Worm (Caenorhabditis elegans) whole organism, L4 larva: ENCODE results near the gene F16G10.2.

Experiments
- F37D6.2 ChIP-seq: sonication (generic microtip); optimal IDR thresholded peaks from 2 replicates; lab custom pipeline; 2016; ENCODE audit warnings: mild to moderate bottlenecking, missing genetic modification characterization, missing compliant biosample characterization
- R02D3.7 ChIP-seq: fragments of 150-350 bp; sonication (generic microtip); optimal IDR thresholded peaks from 3 replicates; lab custom pipeline; 2014; ENCODE audit warnings: missing biosample characterization, missing genetic modification characterization
- T20F7.1 ChIP-seq: fragments of 200-800 bp; sonication (Bioruptor generic); optimal IDR thresholded peaks from 2 replicates; lab custom pipeline; 2018; ENCODE audit warnings: mild to moderate bottlenecking, missing genetic modification characterization, missing compliant biosample characterization
- Y48G9A.11 ChIP-seq: fragments of 200-800 bp; sonication (Bioruptor generic); IDR thresholded peaks from 2 replicates; pipeline ENCODE4 v1.3.6; 2022; ENCODE audit warnings: missing genetic modification reagents, missing genetic modification characterization, missing compliant biosample characterization
- ZK546.5 ChIP-seq, 2 experiments: sonication (generic microtip); optimal IDR thresholded peaks; 2 replicates each; lab custom pipeline; 2017; ENCODE audit warnings: missing biosample characterization in 2 of 2, missing genetic modification characterization in 2 of 2
- aha-1 ChIP-seq: fragments of 150-350 bp; peaks from one replicate; lab custom pipeline; 2014; ENCODE audit warnings: missing biosample characterization, missing genetic modification characterization
- aly-2 ChIP-seq: sonication (generic microtip); optimal IDR thresholded peaks from 2 replicates; lab custom pipeline; 2018; ENCODE audit warnings: missing biosample characterization, missing genetic modification characterization
- arid-1 ChIP-seq: fragments of 200-800 bp; sonication (Bioruptor generic); conservative IDR thresholded peaks from 2 replicates; pipeline ENCODE4 v1.3.6; 2022; ENCODE audit warnings: missing genetic modification reagents, missing genetic modification characterization, missing compliant biosample characterization
- cey-2 ChIP-seq: sonication (generic microtip); optimal IDR thresholded peaks from 3 replicates; lab custom pipeline; 2017; ENCODE audit warnings: missing genetic modification characterization, mild to moderate bottlenecking, missing compliant biosample characterization, antibody characterized with exemption, borderline replicate concordance; ENCODE audit not compliant: insufficient read depth
- daf-16 ChIP-seq, 3 experiments: sonication (generic microtip); optimal IDR thresholded peaks; 2 replicates each; lab custom pipeline; 2016 to 2017; ENCODE audit warnings: missing genetic modification characterization in 3 of 3, missing genetic modification reagents in 3 of 3, mild to moderate bottlenecking in 2 of 3, missing compliant biosample characterization in 2 of 3, missing biosample characterization in 1 of 3, moderate library complexity in 1 of 3
- daf-19 ChIP-seq: fragments of 200-800 bp; sonication (Bioruptor generic); conservative IDR thresholded peaks from 2 replicates; pipeline ENCODE4 v1.3.6; 2022; ENCODE audit warnings: missing genetic modification characterization, missing compliant biosample characterization
- dmd-6 ChIP-seq: fragments of 200-800 bp; sonication (Bioruptor generic); IDR thresholded peaks from 2 replicates; pipeline ENCODE4 v1.3.6; 2022; ENCODE audit warnings: missing genetic modification reagents, missing genetic modification characterization, missing compliant biosample characterization
- dmd-8 ChIP-seq: fragments of 200-800 bp; sonication (Bioruptor generic); IDR thresholded peaks from 2 replicates; pipeline ENCODE4 v1.3.6; 2022; ENCODE audit warnings: missing genetic modification characterization, missing compliant biosample characterization
- dpl-1 ChIP-seq: fragments of 150-350 bp; optimal IDR thresholded peaks from 2 replicates; lab custom pipeline; 2014; ENCODE audit warnings: missing biosample characterization, missing genetic modification reagents, missing genetic modification characterization
- duxl-1 ChIP-seq: sonication (generic microtip); optimal IDR thresholded peaks from 2 replicates; lab custom pipeline; 2016; ENCODE audit warnings: mild to moderate bottlenecking, missing genetic modification characterization, moderate library complexity, missing compliant biosample characterization; ENCODE audit not compliant: poor library complexity
- egl-27 ChIP-seq: sonication (generic microtip); optimal IDR thresholded peaks from 3 replicates; lab custom pipeline; 2017; ENCODE audit warnings: missing biosample characterization, missing genetic modification reagents, missing genetic modification characterization
- egl-43 ChIP-seq: fragments of 200-800 bp; sonication (Bioruptor generic); IDR thresholded peaks from 2 replicates; pipeline ENCODE4 v1.3.6; 2022; ENCODE audit warnings: missing genetic modification reagents, missing genetic modification characterization, missing compliant biosample characterization
- fos-1 ChIP-seq: fragments of 150-350 bp; optimal IDR thresholded peaks from 2 replicates; lab custom pipeline; 2014; ENCODE audit warnings: missing biosample characterization, missing genetic modification characterization
- hlh-11 ChIP-seq: fragments of 200-800 bp; sonication (Bioruptor generic); optimal IDR thresholded peaks from 2 replicates; lab custom pipeline; 2018; ENCODE audit warnings: mild to moderate bottlenecking, missing genetic modification characterization, missing compliant biosample characterization
- hlh-30 ChIP-seq: sonication (generic microtip); optimal IDR thresholded peaks from 2 replicates; lab custom pipeline; 2017; ENCODE audit warnings: antibody characterized with exemption, mild to moderate bottlenecking, missing genetic modification characterization, missing compliant biosample characterization; ENCODE audit not compliant: insufficient read depth
- lin-29 ChIP-seq: fragments of 200-800 bp; sonication (Bioruptor generic); IDR thresholded peaks from 2 replicates; pipeline ENCODE4 v1.3.6; 2022; ENCODE audit warnings: missing genetic modification reagents, missing genetic modification characterization, missing compliant biosample characterization
- lin-38 ChIP-seq: fragments of 200-800 bp; sonication (Bioruptor generic); IDR thresholded peaks from 2 replicates; pipeline ENCODE4 v1.3.6; 2022; ENCODE audit warnings: missing genetic modification reagents, missing genetic modification characterization, missing compliant biosample characterization
- lir-3 ChIP-seq: sonication (generic microtip); optimal IDR thresholded peaks from 2 replicates; lab custom pipeline; 2016; ENCODE audit warnings: mild to moderate bottlenecking, missing genetic modification characterization, missing compliant biosample characterization
- lsy-2 ChIP-seq, 2 experiments: fragments of 150-350 bp in 1 of 2; sonication (generic microtip) in 1 of 2; optimal IDR thresholded peaks; 2 replicates each; lab custom pipeline; 2014 to 2017; ENCODE audit warnings: missing biosample characterization in 2 of 2, missing genetic modification characterization in 2 of 2
- madf-9 ChIP-seq: fragments of 200-800 bp; sonication (Bioruptor generic); conservative IDR thresholded peaks from 2 replicates; pipeline ENCODE4 v1.3.6; 2022; ENCODE audit warnings: missing genetic modification reagents, missing genetic modification characterization, missing compliant biosample characterization
- mdt-29 ChIP-seq: fragments of 200-800 bp; sonication (Bioruptor generic); IDR thresholded peaks from 2 replicates; pipeline ENCODE4 v1.3.6; 2022; ENCODE audit warnings: missing genetic modification reagents, missing genetic modification characterization, missing compliant biosample characterization
- mep-1 ChIP-seq: fragments of 150-350 bp; sonication (generic microtip); optimal IDR thresholded peaks from 3 replicates; lab custom pipeline; 2014; ENCODE audit warnings: missing biosample characterization, missing genetic modification characterization
- mxl-2 ChIP-seq: fragments of 200-800 bp; sonication (Bioruptor generic); conservative IDR thresholded peaks from 2 replicates; pipeline ENCODE4 v1.3.6; 2022; ENCODE audit warnings: missing genetic modification reagents, missing genetic modification characterization, missing compliant biosample characterization
- mxl-3 ChIP-seq: fragments of 200-800 bp; sonication (Bioruptor generic); optimal IDR thresholded peaks from 2 replicates; lab custom pipeline; 2018; ENCODE audit warnings: mild to moderate bottlenecking, missing genetic modification characterization, missing compliant biosample characterization
- nhr-11 ChIP-seq: fragments of 150-350 bp; optimal IDR thresholded peaks from 2 replicates; lab custom pipeline; 2014; ENCODE audit warnings: missing biosample characterization, missing genetic modification characterization
- nhr-42 ChIP-seq: fragments of 200-800 bp; sonication (Bioruptor generic); IDR thresholded peaks from 2 replicates; pipeline ENCODE4 v1.3.6; 2022; ENCODE audit warnings: missing genetic modification characterization, missing compliant biosample characterization
- nhr-48 ChIP-seq: sonication (generic microtip); optimal IDR thresholded peaks from 2 replicates; lab custom pipeline; 2016; ENCODE audit warnings: mild to moderate bottlenecking, missing genetic modification characterization, missing compliant biosample characterization
- nhr-76 ChIP-seq: fragments of 150-350 bp; optimal IDR thresholded peaks from 2 replicates; lab custom pipeline; 2014; ENCODE audit warnings: missing biosample characterization, missing genetic modification characterization
- nhr-77 ChIP-seq: fragments of 150-350 bp; optimal IDR thresholded peaks from 2 replicates; lab custom pipeline; 2014; ENCODE audit warnings: missing biosample characterization, missing genetic modification characterization
- saeg-2 ChIP-seq: fragments of 200-800 bp; sonication (Bioruptor generic); IDR thresholded peaks from 2 replicates; pipeline ENCODE4 v1.3.6; 2022; ENCODE audit warnings: missing genetic modification reagents, missing genetic modification characterization, missing compliant biosample characterization
- skn-1 ChIP-seq: fragments of 150-350 bp; optimal IDR thresholded peaks from 2 replicates; lab custom pipeline; 2014; ENCODE audit warnings: missing biosample characterization, missing genetic modification characterization
- snpc-1.2 ChIP-seq: fragments of 200-800 bp; sonication (Bioruptor generic); IDR thresholded peaks from 2 replicates; pipeline ENCODE4 v1.3.6; 2022; ENCODE audit warnings: missing genetic modification reagents, missing genetic modification characterization, missing compliant biosample characterization
- snpc-4 ChIP-seq: fragments of 150-350 bp; optimal IDR thresholded peaks from 2 replicates; lab custom pipeline; 2014; ENCODE audit warnings: missing biosample characterization, missing genetic modification characterization
- spr-3 ChIP-seq: fragments of 200-800 bp; sonication (Bioruptor generic); optimal IDR thresholded peaks from 2 replicates; lab custom pipeline; 2018; ENCODE audit warnings: mild to moderate bottlenecking, missing genetic modification characterization, missing compliant biosample characterization
- tra-1 ChIP-seq: fragments of 200-800 bp; sonication (Bioruptor generic); IDR thresholded peaks from 2 replicates; pipeline ENCODE4 v1.3.6; 2022; ENCODE audit warnings: missing genetic modification reagents, missing genetic modification characterization, missing compliant biosample characterization
- zip-2 ChIP-seq: fragments of 150-350 bp; optimal IDR thresholded peaks from 2 replicates; lab custom pipeline; 2014; ENCODE audit warnings: missing biosample characterization, missing genetic modification characterization

Gene F16G10.2

DNA sequence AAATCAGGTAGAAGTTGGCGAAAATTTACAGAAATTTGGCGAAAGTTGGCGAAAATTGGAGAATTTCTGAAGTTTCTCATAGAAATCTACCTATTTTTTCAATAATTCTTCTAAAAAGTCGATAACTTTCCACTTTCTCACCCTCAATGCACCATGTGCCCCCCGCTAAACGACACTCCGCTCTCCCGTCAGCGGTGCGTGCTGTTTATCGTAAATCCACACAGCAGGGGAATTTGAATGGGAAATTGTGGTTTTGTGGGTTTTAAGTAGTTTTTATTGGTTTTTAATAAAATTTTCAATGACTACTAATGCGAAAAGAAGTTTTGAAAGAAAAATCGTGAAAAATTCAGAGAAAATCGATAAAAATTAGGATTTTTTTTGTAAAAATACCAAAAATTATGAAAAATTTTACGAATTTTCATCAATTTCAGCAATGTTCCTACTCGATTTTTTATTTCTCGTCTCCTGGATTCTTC, 33.0 kb upstream of the F16G10.2 start, which contains the start of gene F43C11.6:
TSS of gene F43C11.6 (plus strand) at position 426 of the 476 bp plus-strand sequence.
- TF ChIP-seq mep-1: no peak
- TF ChIP-seq dpl-1: peak; percentile 38
- TF ChIP-seq hlh-30 (tag; lab: Kevin White, UChicago): peak; percentile 59
- TF ChIP-seq hlh-11 (tag; lab: Kevin White, UChicago): no peak
- peak; percentile 20 for TF ChIP-seq duxl-1
- peak; percentile 67 for TF ChIP-seq Y48G9A.11 (GFP tag; lab: Robert Waterston, UW)
- peak; percentile 67 for TF ChIP-seq R02D3.7 (tag; lab: Kevin White, UChicago)
- no peak for TF ChIP-seq zip-2 (tag; lab: Kevin White, UChicago)
- peak; percentile 71 for TF ChIP-seq aha-1 (tag; lab: Kevin White, UChicago)
- peak; percentile 21 for TF ChIP-seq nhr-77 (tag; lab: Kevin White, UChicago)
- peak; percentile 94 for TF ChIP-seq T20F7.1 (GFP tag; lab: Kevin White, UChicago)
- no peak for TF ChIP-seq nhr-11
- no peak for TF ChIP-seq dmd-6
- no peak for TF ChIP-seq lsy-2 (tag; optimal IDR thresholded peaks at IDR 0.05; lab: Kevin White, UChicago)

DNA sequence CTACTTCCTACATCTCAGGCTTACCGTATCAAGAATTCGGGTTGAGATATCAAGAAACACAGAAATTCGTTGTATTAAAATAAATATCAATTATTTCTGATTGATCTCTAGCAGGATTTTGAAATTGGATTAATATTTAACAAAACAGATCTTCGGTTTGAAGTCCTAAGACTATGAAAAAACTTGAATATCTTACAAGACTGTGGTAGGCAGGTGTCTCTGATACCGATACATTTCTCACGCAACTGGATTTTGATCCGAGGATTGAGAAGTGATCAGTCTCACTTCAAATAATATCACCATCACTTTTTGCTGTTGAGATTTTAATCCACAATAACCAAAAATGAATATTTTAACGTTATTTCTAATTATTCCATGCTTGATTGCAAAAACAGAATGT, 28.4 kb upstream of the F16G10.2 start, which contains the start of gene F43C11.4:
TSS of gene F43C11.4 (plus strand) at position 301 of the 400 bp plus-strand sequence.
- TF ChIP-seq egl-27 (tag; lab: Kevin White, UChicago): no peak
- no peak for TF ChIP-seq lin-29 (GFP tag; lab: Robert Waterston, UW)
- TF ChIP-seq nhr-42 (GFP tag; lab: Robert Waterston, UW): no peak
- no peak for TF ChIP-seq saeg-2 (GFP tag; lab: Robert Waterston, UW)
- no peak for TF ChIP-seq arid-1 (GFP tag; lab: Robert Waterston, UW)
- no peak for TF ChIP-seq lir-3 (tag; lab: Kevin White, UChicago)
- no peak for TF ChIP-seq lin-38 (GFP tag; lab: Robert Waterston, UW)
- no peak for TF ChIP-seq mxl-3 (GFP tag; lab: Kevin White, UChicago)
- no peak for TF ChIP-seq ZK546.5 (tag; optimal IDR thresholded peaks at IDR 0.05; lab: Kevin White, UChicago)
- TF ChIP-seq madf-9 (GFP tag; lab: Robert Waterston, UW): no peak
- TF ChIP-seq tra-1 (GFP tag; lab: Robert Waterston, UW): no peak
- TF ChIP-seq egl-43 (GFP tag; lab: Robert Waterston, UW): no peak
- no peak for TF ChIP-seq cey-2
- no peak for TF ChIP-seq zip-2 (tag; lab: Kevin White, UChicago)
- no peak for TF ChIP-seq aly-2 (tag; lab: Kevin White, UChicago)
- TF ChIP-seq nhr-77 (tag; lab: Kevin White, UChicago): no peak
- no peak for TF ChIP-seq mdt-29 (GFP tag; lab: Robert Waterston, UW)
- no peak for TF ChIP-seq snpc-1.2 (GFP tag; lab: Robert Waterston, UW)
- no peak for TF ChIP-seq F37D6.2 (tag; lab: Kevin White, UChicago)

DNA sequence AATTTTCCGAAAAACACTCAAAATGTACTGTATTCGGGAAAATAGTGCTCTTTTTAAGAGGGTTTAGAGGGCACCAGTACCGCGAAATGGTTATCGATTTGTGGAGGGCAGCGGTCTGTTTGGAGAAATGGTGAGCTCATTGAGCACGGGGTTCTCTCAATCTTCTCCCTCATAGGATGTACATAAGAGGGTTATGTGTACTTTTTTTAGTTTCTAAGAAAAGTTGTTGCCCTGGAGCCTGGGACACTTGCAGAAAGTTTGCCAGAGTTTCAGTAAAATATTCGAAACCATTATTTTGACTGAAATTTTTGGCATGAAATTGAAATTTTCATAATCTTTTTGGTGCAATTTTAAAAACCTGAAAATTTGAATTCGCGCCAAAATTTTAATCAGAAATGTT, 22.5 kb upstream of the F16G10.2 start, which contains the start of gene F43C11.10:
TSS of gene F43C11.10 (minus strand) at position 101 of the 400 bp plus-strand sequence.
- TF ChIP-seq lsy-2 (tag; optimal IDR thresholded peaks at IDR 0.05; lab: Kevin White, UChicago) (no peak), dmd-8 (GFP tag; lab: Robert Waterston, UW) (no peak), spr-3 (no peak), snpc-4 (tag; lab: Kevin White, UChicago) (no peak), nhr-77 (tag; lab: Kevin White, UChicago) (no peak), daf-16 (GFP tag; optimal IDR thresholded peaks at IDR 0.05; lab: Kevin White, UChicago) (no peak), daf-16 (tag; optimal IDR thresholded peaks at IDR 0.05; lab: Kevin White, UChicago) (no peak), nhr-48 (tag; lab: Kevin White, UChicago) (no peak), daf-19 (GFP tag; lab: Robert Waterston, UW) (no peak), skn-1 (tag; lab: Kevin White, UChicago) (no peak), mdt-29 (GFP tag; lab: Robert Waterston, UW) (no peak), fos-1 (tag; lab: Kevin White, UChicago) (no peak), nhr-76 (no peak), zip-2 (tag; lab: Kevin White, UChicago) (no peak), mxl-2 (no peak), lir-3 (tag; lab: Kevin White, UChicago) (no peak), egl-27 (tag; lab: Kevin White, UChicago) (no peak), ZK546.5 (tag; optimal IDR thresholded peaks at IDR 0.05; lab: Kevin White, UChicago) (no peak), aly-2 (tag; lab: Kevin White, UChicago) (no peak)
- TF ChIP-seq, all 104 proteins: peak for 0
